Worm (Caenorhabditis elegans): ENCODE measurements around the gene nhr-167.

nhr-167 gene

DNA sequence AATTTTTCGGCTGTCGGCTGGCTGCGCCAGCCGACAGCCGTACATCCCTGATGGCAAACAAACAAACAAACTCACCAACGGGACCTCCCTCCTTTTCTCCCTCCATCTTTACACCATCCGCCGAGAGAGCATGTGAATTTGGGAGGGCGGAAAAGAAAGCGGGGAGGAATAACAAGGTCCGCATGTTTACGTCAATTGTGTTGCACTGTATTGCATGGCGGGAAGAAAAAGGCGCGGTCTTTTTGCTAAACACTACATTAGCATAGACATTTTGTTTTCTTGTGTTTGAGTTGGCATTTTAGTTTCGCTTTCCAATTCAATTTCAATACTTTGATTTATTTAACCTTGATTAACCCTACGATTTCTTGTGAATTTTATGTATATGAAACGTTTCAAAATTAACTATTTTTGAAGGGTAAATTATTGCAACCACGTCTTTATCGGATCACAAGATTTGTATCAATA lies 6.0 kb upstream of the nhr-167 start, which contains the start of gene C49F5.6:
C49F5.6 (plus strand) TSS at position 415 of the 465 bp plus-strand sequence.
- TF ChIP-seq ceh-16 (tag; optimal IDR thresholded peaks at IDR 0.05) = no peak
- TF ChIP-seq nhr-10 (tag; optimal IDR thresholded peaks at IDR 0.05) = no peak
- TF ChIP-seq nhr-11 (tag; optimal IDR thresholded peaks at IDR 0.05) = no peak
- TF ChIP-seq mbf-1 (tag; optimal IDR thresholded peaks at IDR 0.05) = no peak
- no peak for TF ChIP-seq lsy-2 (tag; optimal IDR thresholded peaks at IDR 0.05)
- no peak for TF ChIP-seq C34F6.9 (tag; optimal IDR thresholded peaks at IDR 0.05)
- no peak for TF ChIP-seq lin-11 (tag; optimal IDR thresholded peaks at IDR 0.05)

- TF ChIP-seq mbf-1 (tag; optimal IDR thresholded peaks at IDR 0.05) = no peak
- no peak for TF ChIP-seq ceh-82 (tag; optimal IDR thresholded peaks at IDR 0.05)
- TF ChIP-seq sma-3 (GFP tag; optimal IDR thresholded peaks at IDR 0.05) = no peak
- no peak for TF ChIP-seq unc-39 (tag; optimal IDR thresholded peaks at IDR 0.05)
Observed at ce11 chrX:11985887-11986286, 4.0 kb upstream of the nhr-167 start, which contains the start of gene C49F5.5. C49F5.5 (plus strand) TSS chrX:11986187.

- TF ChIP-seq elt-1 (tag; optimal IDR thresholded peaks at IDR 0.05) (no peak), sma-9 (GFP tag; optimal IDR thresholded peaks at IDR 0.05) (no peak), sma-9 (tag; optimal IDR thresholded peaks at IDR 0.05) (no peak), R02D3.7 (tag; optimal IDR thresholded peaks at IDR 0.05) (no peak), ceh-16 (tag; optimal IDR thresholded peaks at IDR 0.05) (no peak), peb-1 (tag; optimal IDR thresholded peaks at IDR 0.05) (no peak), fos-1 (tag; optimal IDR thresholded peaks at IDR 0.05) (no peak), dmd-4 (tag; optimal IDR thresholded peaks at IDR 0.05) (no peak), mab-5 (tag; optimal IDR thresholded peaks at IDR 0.05) (no peak), gmeb-1 (tag; optimal IDR thresholded peaks at IDR 0.05) (no peak), zag-1 (tag; optimal IDR thresholded peaks at IDR 0.05) (no peak), nhr-129 (tag; optimal IDR thresholded peaks at IDR 0.05) (no peak), egl-27 (tag; optimal IDR thresholded peaks at IDR 0.05) (no peak), ZK546.5 (tag; optimal IDR thresholded peaks at IDR 0.05) (no peak), ama-1 (optimal IDR thresholded peaks at IDR 0.05) (no peak)
Observed at ce11 chrX:11983576-11984061, 1.7 kb upstream of the nhr-167 start, which contains the start of gene C49F5.3. C49F5.3 (minus strand) TSS chrX:11983626.

ce11 chrX:11974629-11975085 lies 7.2 kb downstream of the nhr-167 start, which contains the start of gene set-6:
set-6 (minus strand) TSS chrX:11974679.
- TF ChIP-seq nhr-21 (tag; optimal IDR thresholded peaks at IDR 0.05) (no peak), dmd-4 (tag; optimal IDR thresholded peaks at IDR 0.05) (no peak), lsy-2 (tag; optimal IDR thresholded peaks at IDR 0.05) (peak in 1 of 2 experiments; percentile 19), crh-2 (tag; optimal IDR thresholded peaks at IDR 0.05) (peak; percentile 10), snpc-4 (tag; optimal IDR thresholded peaks at IDR 0.05) (no peak), C34F6.9 (tag; optimal IDR thresholded peaks at IDR 0.05) (peak; percentile 62), lin-13 (GFP tag; optimal IDR thresholded peaks at IDR 0.05) (peak; percentile 12), nhr-23 (tag; optimal IDR thresholded peaks at IDR 0.05) (no peak), sma-9 (GFP tag; optimal IDR thresholded peaks at IDR 0.05) (peak; percentile 47), sma-9 (tag; optimal IDR thresholded peaks at IDR 0.05) (no peak), ztf-4 (tag; optimal IDR thresholded peaks at IDR 0.05) (no peak), lin-39 (tag; optimal IDR thresholded peaks at IDR 0.05) (no peak), nhr-129 (tag; optimal IDR thresholded peaks at IDR 0.05) (peak; percentile 9), aly-2 (tag; optimal IDR thresholded peaks at IDR 0.05) (no peak), ZK546.5 (tag; optimal IDR thresholded peaks at IDR 0.05) (no peak), F13H6.1 (tag; optimal IDR thresholded peaks at IDR 0.05) (peak; percentile 18), unc-55 (GFP tag; optimal IDR thresholded peaks at IDR 0.05) (peak; percentile 71)

- TF ChIP-seq crh-2 (tag; optimal IDR thresholded peaks at IDR 0.05) (no peak), mab-5 (tag; optimal IDR thresholded peaks at IDR 0.05) (no peak), blmp-1 (tag; optimal IDR thresholded peaks at IDR 0.05; ENCODE audit: insufficient read depth) (no peak), lin-39 (tag; optimal IDR thresholded peaks at IDR 0.05) (no peak), nhr-10 (tag; optimal IDR thresholded peaks at IDR 0.05) (no peak), ama-1 (optimal IDR thresholded peaks at IDR 0.05) (no peak), nhr-129 (tag; optimal IDR thresholded peaks at IDR 0.05) (no peak), unc-39 (tag; optimal IDR thresholded peaks at IDR 0.05) (no peak), nhr-6 (tag; optimal IDR thresholded peaks at IDR 0.05) (no peak), aly-2 (tag; optimal IDR thresholded peaks at IDR 0.05) (no peak), nhr-23 (tag; optimal IDR thresholded peaks at IDR 0.05) (no peak), nhr-21 (tag; optimal IDR thresholded peaks at IDR 0.05) (no peak), Y55F3AM.14 (GFP tag; optimal IDR thresholded peaks at IDR 0.05) (no peak)
Observed at ce11 chrX:11971323-11971722, 10.6 kb downstream of the nhr-167 start.
